Fruit fly (Drosophila melanogaster) whole organism, embryonic: ENCODE results near the gene Hr96.

ENCODE experiments used
- Bdp1 ChIP-seq: fragments of 200-800 bp; sonication (Bioruptor generic); optimal IDR thresholded peaks from 3 replicates; lab custom pipeline; 2016; ENCODE audit warnings: missing biosample characterization, missing genetic modification characterization
- Bteb2 ChIP-seq: fragments of 200-800 bp; sonication (Bioruptor generic); optimal IDR thresholded peaks from 2 replicates; lab custom pipeline; 2016; ENCODE audit warnings: missing biosample characterization, missing genetic modification characterization
- CG10274 ChIP-seq: fragments of 200-800 bp; sonication (Bioruptor generic); optimal IDR thresholded peaks from 3 replicates; lab custom pipeline; 2017; ENCODE audit warnings: missing biosample characterization, mild to moderate bottlenecking, missing genetic modification characterization
- CG11560 ChIP-seq: fragments of 200-800 bp; sonication (Bioruptor generic); IDR thresholded peaks from 3 replicates; pipeline ENCODE4 v1.3.6; 2022; ENCODE audit warnings: missing biosample characterization, missing genetic modification characterization
- CG14667 ChIP-seq: fragments of 200-800 bp; sonication (Bioruptor generic); IDR thresholded peaks from 2 replicates; pipeline ENCODE4 v1.3.6; 2022; ENCODE audit warnings: missing biosample characterization, missing genetic modification characterization
- CG31388 ChIP-seq: fragments of 200-800 bp; sonication (Bioruptor generic); optimal IDR thresholded peaks from 2 replicates; lab custom pipeline; 2016; ENCODE audit warnings: missing biosample characterization, missing genetic modification characterization
- CG31441 ChIP-seq: fragments of 200-800 bp; sonication (Bioruptor generic); IDR thresholded peaks from 2 replicates; pipeline ENCODE4 v1.3.6; 2022; ENCODE audit warnings: missing biosample characterization, missing genetic modification characterization
- CG34376 ChIP-seq: fragments of 200-800 bp; sonication (Bioruptor generic); optimal IDR thresholded peaks from 2 replicates; lab custom pipeline; 2018; ENCODE audit warnings: missing biosample characterization, mild to moderate bottlenecking, missing genetic modification characterization
- CG34422 ChIP-seq: fragments of 200-800 bp; sonication (Bioruptor generic); IDR thresholded peaks from 3 replicates; pipeline ENCODE4 v1.3.6; 2022; ENCODE audit warnings: missing biosample characterization, missing genetic modification characterization
- CG4282 ChIP-seq: fragments of 200-800 bp; sonication (Bioruptor generic); optimal IDR thresholded peaks from 2 replicates; lab custom pipeline; 2016; ENCODE audit warnings: missing biosample characterization, missing genetic modification characterization
- CG4424 ChIP-seq: fragments of 200-800 bp; sonication (Bioruptor generic); optimal IDR thresholded peaks from 3 replicates; lab custom pipeline; 2016; ENCODE audit warnings: missing biosample characterization, missing genetic modification characterization
- CG4854 ChIP-seq: fragments of 200-800 bp; sonication (Bioruptor generic); optimal IDR thresholded peaks from 2 replicates; lab custom pipeline; 2016; ENCODE audit warnings: missing biosample characterization, missing genetic modification characterization, inconsistent platforms
- CG6175 ChIP-seq: fragments of 200-800 bp; sonication (Bioruptor generic); IDR thresholded peaks from 3 replicates; pipeline ENCODE4 v1.3.6; 2022; ENCODE audit warnings: missing biosample characterization, missing genetic modification characterization
- CG6854 ChIP-seq: fragments of 200-800 bp; sonication (Bioruptor generic); optimal IDR thresholded peaks from 3 replicates; lab custom pipeline; 2017; ENCODE audit warnings: missing biosample characterization, mild to moderate bottlenecking, missing genetic modification characterization
- CG7786 ChIP-seq: fragments of 200-800 bp; sonication (Bioruptor generic); optimal IDR thresholded peaks from 2 replicates; lab custom pipeline; 2016; ENCODE audit warnings: missing biosample characterization, missing genetic modification characterization
- CG8478 ChIP-seq: fragments of >200 bp; optimal IDR thresholded peaks from 2 replicates; lab custom pipeline; 2018
- CG8765 ChIP-seq: fragments of 200-800 bp; sonication (Bioruptor generic); IDR thresholded peaks from 2 replicates; pipeline ENCODE4 v1.3.6; 2022; ENCODE audit warnings: missing biosample characterization, missing genetic modification characterization
- CG8944 ChIP-seq: fragments of 200-800 bp; sonication (Bioruptor generic); optimal IDR thresholded peaks from 3 replicates; lab custom pipeline; 2016; ENCODE audit warnings: missing biosample characterization, missing genetic modification characterization
- CG9609 ChIP-seq: fragments of 200-800 bp; sonication (Bioruptor generic); optimal IDR thresholded peaks from 3 replicates; lab custom pipeline; 2016; ENCODE audit warnings: missing biosample characterization, missing genetic modification characterization
- Elba2 ChIP-seq: fragments of 200-800 bp; sonication (Bioruptor generic); optimal IDR thresholded peaks from 3 replicates; lab custom pipeline; 2016; ENCODE audit warnings: missing biosample characterization, missing genetic modification characterization
- Ets97D ChIP-seq: fragments of 200-800 bp; sonication (Bioruptor generic); optimal IDR thresholded peaks from 3 replicates; lab custom pipeline; 2016; ENCODE audit warnings: missing biosample characterization, missing genetic modification characterization
- Fer2 ChIP-seq: fragments of 200-800 bp; sonication (Bioruptor generic); optimal IDR thresholded peaks from 2 replicates; lab custom pipeline; 2018; ENCODE audit warnings: missing biosample characterization, mild to moderate bottlenecking, missing genetic modification characterization, moderate library complexity
- HLHmδ ChIP-seq: fragments of 200-800 bp; sonication (Bioruptor generic); optimal IDR thresholded peaks from 2 replicates; lab custom pipeline; 2018; ENCODE audit warnings: missing biosample characterization, mild to moderate bottlenecking, missing genetic modification characterization, moderate library complexity
- Hmx ChIP-seq: fragments of 200-800 bp; sonication (Bioruptor generic); optimal IDR thresholded peaks from 2 replicates; lab custom pipeline; 2016; ENCODE audit warnings: missing biosample characterization, missing genetic modification characterization
- MTF-1 ChIP-seq: fragments of 200-800 bp; sonication (Bioruptor generic); optimal IDR thresholded peaks from 2 replicates; lab custom pipeline; 2018; ENCODE audit warnings: missing biosample characterization, mild to moderate bottlenecking, missing genetic modification characterization, borderline replicate concordance
- Mad ChIP-seq: fragments of 200-800 bp; sonication (Bioruptor generic); optimal IDR thresholded peaks from 2 replicates; lab custom pipeline; 2016; ENCODE audit warnings: missing biosample characterization, missing genetic modification characterization
- Optix ChIP-seq: fragments of 200-800 bp; sonication (Bioruptor generic); IDR thresholded peaks from 3 replicates; pipeline ENCODE4 v1.3.6; 2022; ENCODE audit warnings: missing biosample characterization, missing genetic modification characterization
- Tbp ChIP-seq: fragments of >200 bp; optimal IDR thresholded peaks from 2 replicates; lab custom pipeline; 2018; ENCODE audit warnings: missing biosample characterization, missing genetic modification characterization
- bab2 ChIP-seq: fragments of 200-800 bp; sonication (Bioruptor generic); optimal IDR thresholded peaks from 2 replicates; lab custom pipeline; 2016; ENCODE audit warnings: missing biosample characterization, missing genetic modification characterization
- bsh ChIP-seq, 2 experiments: fragments of 200-800 bp; sonication (Bioruptor generic); optimal IDR thresholded peaks; 2 replicates each; lab custom pipeline; 2017 to 2018; ENCODE audit warnings: mild to moderate bottlenecking in 2 of 2, missing biosample characterization in 2 of 2, missing genetic modification characterization in 2 of 2, moderate library complexity in 1 of 2
- chinmo ChIP-seq: fragments of 200-800 bp; sonication (Bioruptor generic); IDR thresholded peaks from 4 replicates; pipeline ENCODE4 v1.3.6; 2022; ENCODE audit warnings: missing biosample characterization, missing genetic modification characterization; ENCODE audit not compliant: partially characterized antibody
- chn ChIP-seq: fragments of 200-800 bp; sonication (Bioruptor generic); optimal IDR thresholded peaks from 2 replicates; lab custom pipeline; 2016; ENCODE audit warnings: missing biosample characterization, missing genetic modification characterization
- corto ChIP-seq: fragments of 200-800 bp; sonication (Bioruptor generic); optimal IDR thresholded peaks from 2 replicates; lab custom pipeline; 2016; ENCODE audit warnings: missing biosample characterization, mild to moderate bottlenecking, missing genetic modification characterization, moderate library complexity
- crc ChIP-seq: fragments of 200-800 bp; sonication (Bioruptor generic); optimal IDR thresholded peaks from 2 replicates; lab custom pipeline; 2016; ENCODE audit warnings: missing biosample characterization, missing genetic modification characterization
- dati ChIP-seq: fragments of 200-800 bp; sonication (Bioruptor generic); IDR thresholded peaks from 2 replicates; pipeline ENCODE4 v1.3.6; 2022; ENCODE audit warnings: missing biosample characterization, missing genetic modification characterization
- eyg ChIP-seq: fragments of 200-800 bp; sonication (Bioruptor generic); optimal IDR thresholded peaks from 3 replicates; lab custom pipeline; 2016; ENCODE audit warnings: missing biosample characterization, missing genetic modification characterization
- fd96Cb ChIP-seq: fragments of 200-800 bp; sonication (Bioruptor generic); optimal IDR thresholded peaks from 2 replicates; lab custom pipeline; 2018; ENCODE audit warnings: missing biosample characterization, mild to moderate bottlenecking, missing genetic modification characterization, moderate library complexity
- fru ChIP-seq: fragments of >200 bp; optimal IDR thresholded peaks from 2 replicates; lab custom pipeline; 2017
- ftz-f1 ChIP-seq: fragments of 200-800 bp; sonication (Bioruptor generic); optimal IDR thresholded peaks from 2 replicates; lab custom pipeline; 2016; ENCODE audit warnings: missing biosample characterization, missing genetic modification characterization
- gce ChIP-seq: fragments of 200-800 bp; sonication (Bioruptor generic); IDR thresholded peaks from 3 replicates; pipeline ENCODE4 v1.3.6; 2022; ENCODE audit warnings: missing biosample characterization, missing genetic modification characterization
- gcm2 ChIP-seq: fragments of 200-800 bp; sonication (Bioruptor generic); optimal IDR thresholded peaks from 2 replicates; lab custom pipeline; 2016; ENCODE audit warnings: missing biosample characterization, missing genetic modification characterization
- lmd ChIP-seq: fragments of 200-800 bp; sonication (Bioruptor generic); IDR thresholded peaks from 2 replicates; pipeline ENCODE4 v1.3.6; 2022; ENCODE audit warnings: missing biosample characterization, missing genetic modification characterization
- onecut ChIP-seq: fragments of 200-800 bp; sonication (Bioruptor generic); IDR thresholded peaks from 2 replicates; pipeline ENCODE4 v1.3.6; 2022; ENCODE audit warnings: missing biosample characterization, missing genetic modification characterization
- phol ChIP-seq: fragments of 200-800 bp; sonication (Bioruptor generic); optimal IDR thresholded peaks from 3 replicates; lab custom pipeline; 2018; ENCODE audit warnings: missing biosample characterization, mild to moderate bottlenecking, missing genetic modification characterization, moderate library complexity
- row ChIP-seq: fragments of 200-800 bp; sonication (Bioruptor generic); IDR thresholded peaks from 3 replicates; pipeline ENCODE4 v1.3.6; 2022; ENCODE audit warnings: missing biosample characterization, missing genetic modification characterization
- salm ChIP-seq: fragments of 200-800 bp; sonication (Bioruptor generic); optimal IDR thresholded peaks from 2 replicates; lab custom pipeline; 2018; ENCODE audit warnings: missing biosample characterization, mild to moderate bottlenecking, missing genetic modification characterization
- seq ChIP-seq: fragments of 200-800 bp; sonication (Bioruptor generic); IDR thresholded peaks from 2 replicates; pipeline ENCODE4 v1.3.6; 2022; ENCODE audit warnings: missing biosample characterization, missing genetic modification characterization
- tna ChIP-seq: fragments of 200-800 bp; sonication (Bioruptor generic); IDR thresholded peaks from 2 replicates; pipeline ENCODE4 v1.3.6; 2022; ENCODE audit warnings: missing biosample characterization, missing genetic modification characterization; ENCODE audit not compliant: partially characterized antibody
- wor ChIP-seq: fragments of 200-800 bp; sonication (Bioruptor generic); IDR thresholded peaks from 2 replicates; pipeline ENCODE4 v1.3.6; 2022; ENCODE audit warnings: missing biosample characterization, missing genetic modification characterization

The Hr96 gene

dm6 chr3R:25027281-25028219 lies 2.5 kb downstream of the Hr96 start (continued):
- no peak for TF ChIP-seq Fer2 (tag; lab: Kevin White, UChicago)
- peak; percentile 50 for TF ChIP-seq MTF-1 (GFP tag; lab: Kevin White, UChicago)
- no peak for TF ChIP-seq CG4854 (GFP tag; lab: Kevin White, UChicago)
- TF ChIP-seq bsh (GFP tag; optimal IDR thresholded peaks at IDR 0.05; lab: Kevin White, UChicago) = no peak
- TF ChIP-seq crc (GFP tag; lab: Kevin White, UChicago) = no peak
- TF ChIP-seq CG34376 (GFP tag; lab: Kevin White, UChicago) = peak; percentile 61
- no peak for TF ChIP-seq salm
- TF ChIP-seq CG34422 (GFP tag; lab: Robert Waterston, UW) = no peak
- TF ChIP-seq fd96Cb (tag; lab: Kevin White, UChicago) = no peak
- no peak for TF ChIP-seq CG6175 (GFP tag; lab: Robert Waterston, UW)
- TF ChIP-seq phol = peak; percentile 23
- TF ChIP-seq lmd (GFP tag; lab: Robert Waterston, UW) = no peak
- peak; percentile 9 for TF ChIP-seq CG9609 (GFP tag; lab: Kevin White, UChicago)
- no peak for TF ChIP-seq CG4424 (GFP tag; lab: Kevin White, UChicago)
- TF ChIP-seq CG14667 = no peak
- no peak for TF ChIP-seq HLHmδ
- no peak for TF ChIP-seq CG8944 (GFP tag; lab: Kevin White, UChicago)
- TF ChIP-seq Bdp1 (GFP tag; lab: Kevin White, UChicago) = no peak
- no peak for TF ChIP-seq Bteb2 (GFP tag; lab: Kevin White, UChicago)
- no peak for TF ChIP-seq Ets97D (GFP tag; lab: Kevin White, UChicago)
- TF ChIP-seq corto (GFP tag; lab: Kevin White, UChicago) = peak; percentile 80
- TF ChIP-seq bab2 (GFP tag; lab: Kevin White, UChicago) = no peak
- TF ChIP-seq Optix (GFP tag; lab: Robert Waterston, UW) = no peak
- no peak for TF ChIP-seq Tbp
- TF ChIP-seq CG4282 (GFP tag; lab: Kevin White, UChicago) = no peak
- TF ChIP-seq seq = no peak
- no peak for TF ChIP-seq Mad (GFP tag; lab: Kevin White, UChicago)
- TF ChIP-seq ftz-f1 = no peak
- TF ChIP-seq gcm2 = no peak
- no peak for TF ChIP-seq CG31388 (GFP tag; lab: Kevin White, UChicago)
- peak; percentile 66 for TF ChIP-seq row (GFP tag; lab: Robert Waterston, UW)
- TF ChIP-seq gce (GFP tag; lab: Robert Waterston, UW) = no peak
- no peak for TF ChIP-seq CG8478 (lab: Kevin White, UChicago)
- TF ChIP-seq chinmo (GFP tag; lab: Robert Waterston, UW) = no peak
- no peak for TF ChIP-seq eyg (GFP tag; lab: Kevin White, UChicago)
- peak; percentile 36 for TF ChIP-seq CG7786 (GFP tag; lab: Kevin White, UChicago)
- no peak for TF ChIP-seq dati (GFP tag; lab: Robert Waterston, UW)
- no peak for TF ChIP-seq CG31441
- TF ChIP-seq wor (GFP tag; lab: Robert Waterston, UW) = no peak
- TF ChIP-seq onecut (GFP tag; lab: Robert Waterston, UW) = 0 out of 2 replicates have a peak, but pooled peaks have one; percentile 6
- no peak for TF ChIP-seq chn (GFP tag; lab: Kevin White, UChicago)
- TF ChIP-seq Elba2 = no peak
- TF ChIP-seq Hmx (GFP tag; lab: Kevin White, UChicago) = no peak
- TF ChIP-seq CG11560 (tag; lab: Robert Waterston, UW) = no peak
- TF ChIP-seq tna (GFP tag; lab: Robert Waterston, UW) = no peak
- TF ChIP-seq CG6854 (GFP tag; lab: Kevin White, UChicago) = peak; percentile 4
- no peak for TF ChIP-seq fru (lab: Kevin White, UChicago)
- no peak for TF ChIP-seq CG8765
- TF ChIP-seq CG10274 (GFP tag; lab: Kevin White, UChicago) = peak; percentile 21
